Worm (Caenorhabditis elegans) whole organism, L2 larva: ENCODE measurements around the gene R12C12.5.

Experiments
- F13H6.1 ChIP-seq: sonication (generic microtip); optimal IDR thresholded peaks from 2 replicates; lab custom pipeline; 2016; ENCODE audit warnings: missing genetic modification characterization, missing compliant biosample characterization
- R02D3.7 ChIP-seq: fragments of 150-350 bp; optimal IDR thresholded peaks from 2 replicates; lab custom pipeline; 2014; ENCODE audit warnings: missing biosample characterization, missing genetic modification characterization
- ZK546.5 ChIP-seq: sonication (generic microtip); optimal IDR thresholded peaks from 2 replicates; lab custom pipeline; 2017; ENCODE audit warnings: missing biosample characterization, missing genetic modification characterization
- elt-1 ChIP-seq: fragments of 150-350 bp; optimal IDR thresholded peaks from 2 replicates; lab custom pipeline; 2014; ENCODE audit warnings: missing biosample characterization, missing genetic modification characterization
- lin-13 ChIP-seq: fragments of 150-350 bp; optimal IDR thresholded peaks from 2 replicates; lab custom pipeline; 2014; ENCODE audit warnings: missing biosample characterization, missing genetic modification reagents, missing genetic modification characterization
- lin-39 ChIP-seq: fragments of 150-350 bp; optimal IDR thresholded peaks from 2 replicates; lab custom pipeline; 2014; ENCODE audit warnings: missing biosample characterization, missing genetic modification reagents, missing genetic modification characterization
- nhr-129 ChIP-seq: fragments of 150-350 bp; optimal IDR thresholded peaks from 2 replicates; lab custom pipeline; 2014; ENCODE audit warnings: missing biosample characterization, missing genetic modification characterization
- snpc-4 ChIP-seq: fragments of 150-350 bp; optimal IDR thresholded peaks from 2 replicates; lab custom pipeline; 2014; ENCODE audit warnings: missing biosample characterization, missing genetic modification characterization
- unc-39 ChIP-seq: fragments of 150-350 bp; optimal IDR thresholded peaks from 2 replicates; lab custom pipeline; 2014; ENCODE audit warnings: missing biosample characterization, missing genetic modification characterization
- unc-55 ChIP-seq: fragments of 150-350 bp; sonication (generic microtip); optimal IDR thresholded peaks from 3 replicates; lab custom pipeline; 2014; ENCODE audit warnings: missing biosample characterization, missing genetic modification reagents, missing genetic modification characterization
- zag-1 ChIP-seq: fragments of 150-350 bp; optimal IDR thresholded peaks from 2 replicates; lab custom pipeline; 2014; ENCODE audit warnings: missing biosample characterization, missing genetic modification characterization
- ztf-4 ChIP-seq: fragments of 150-350 bp; optimal IDR thresholded peaks from 2 replicates; lab custom pipeline; 2014; ENCODE audit warnings: missing biosample characterization, missing genetic modification characterization

DNA sequence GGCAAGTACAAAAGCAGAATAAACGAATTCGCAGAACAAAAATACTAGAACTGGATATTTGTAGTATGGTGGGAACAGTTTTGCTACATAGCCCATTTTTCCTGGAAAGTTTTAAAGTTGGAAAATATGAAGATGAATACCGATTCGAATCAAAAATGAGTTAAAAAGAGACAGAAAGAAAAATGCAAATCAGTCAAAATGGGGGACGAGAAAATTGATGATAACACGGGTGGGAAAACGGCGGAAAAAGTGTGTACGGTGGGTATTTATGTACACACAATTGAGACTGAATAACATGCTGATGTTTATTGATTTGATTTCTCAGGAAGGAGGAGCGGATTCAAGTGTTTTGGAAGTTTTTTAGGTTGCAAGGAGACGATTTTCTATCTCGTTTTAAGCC, 20.1 kb downstream of the R12C12.5 start, which contains the start of gene R12C12.9:
- TF ChIP-seq F13H6.1 (tag; lab: Kevin White, UChicago) (no peak), lin-39 (tag; lab: Kevin White, UChicago) (no peak), ztf-4 (no peak), zag-1 (tag; lab: Kevin White, UChicago) (no peak), lin-13 (GFP tag; lab: Kevin White, UChicago) (no peak), unc-39 (tag; lab: Kevin White, UChicago) (no peak), nhr-129 (tag; lab: Kevin White, UChicago) (no peak), unc-55 (no peak), R02D3.7 (tag; lab: Kevin White, UChicago) (no peak), snpc-4 (tag; lab: Kevin White, UChicago) (no peak), ZK546.5 (tag; lab: Kevin White, UChicago) (no peak), elt-1 (tag; lab: Kevin White, UChicago) (no peak)
